Worm (Caenorhabditis elegans) whole organism, L4/young adult: ENCODE results near the gene srd-31.

Experiments
- W03F9.2 ChIP-seq: fragments of 150-350 bp; optimal IDR thresholded peaks from 2 replicates; lab custom pipeline; 2014; ENCODE audit warnings: missing biosample characterization, missing genetic modification characterization
- dao-5 ChIP-seq: sonication (generic microtip); optimal IDR thresholded peaks from 2 replicates; lab custom pipeline; 2016; ENCODE audit warnings: missing genotype, missing genetic modification characterization, moderate library complexity, missing compliant biosample characterization
- him-1 ChIP-seq: sonication (generic microtip); optimal IDR thresholded peaks from 2 replicates; lab custom pipeline; 2016; ENCODE audit warnings: missing genotype, missing genetic modification reagents, missing genetic modification characterization, missing compliant biosample characterization

DNA sequence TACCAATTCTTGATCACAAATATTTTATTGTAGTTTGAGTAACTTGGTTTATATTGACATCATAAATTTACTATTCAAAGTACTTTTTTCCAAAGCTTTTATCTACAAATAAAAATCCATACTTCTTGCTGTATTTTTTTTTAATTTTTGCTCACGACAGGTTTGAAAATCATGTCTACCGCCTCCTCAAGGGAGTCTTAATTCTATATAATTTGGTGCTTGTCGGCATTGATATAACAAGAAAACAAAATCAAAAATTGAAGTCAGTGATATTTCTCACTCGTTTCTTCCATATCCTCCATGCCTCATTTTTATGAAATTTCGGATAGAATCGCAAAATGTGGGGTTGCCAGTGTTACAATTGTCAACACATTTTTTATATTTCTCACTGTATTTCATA lies 10.9 kb upstream of the srd-31 start, which contains the start of gene str-47:
- TF ChIP-seq him-1 (tag; lab: Kevin White, UChicago) (no peak), W03F9.2 (tag; lab: Kevin White, UChicago) (no peak), dao-5 (tag; lab: Kevin White, UChicago) (no peak)
